Fruit fly (Drosophila melanogaster): ENCODE measurements around the gene CG14110.

CG14110 gene

dm6 chr3L:13409809-13410521, 25.4 kb downstream of the CG14110 start:
- no peak for TF ChIP-seq CG17801 (GFP tag; optimal IDR thresholded peaks at IDR 0.05; ENCODE audit: partially characterized antibody)

dm6 chr3L:13410999-13411398, 26.4 kb downstream of the CG14110 start:
- no peak for TF ChIP-seq CG17801 (GFP tag; optimal IDR thresholded peaks at IDR 0.05; ENCODE audit: partially characterized antibody)

dm6 chr3L:13412200-13412885, 27.8 kb downstream of the CG14110 start, which contains the start of the genes CG10222 and flr:
CG10222 (minus strand) TSS chr3L:13412453.
flr (plus strand) TSS chr3L:13412843.
- TF ChIP-seq CG17801 (GFP tag; optimal IDR thresholded peaks at IDR 0.05; ENCODE audit: partially characterized antibody) = no peak

- TF ChIP-seq CG17801 (GFP tag; optimal IDR thresholded peaks at IDR 0.05; ENCODE audit: partially characterized antibody) = no peak
These were observed 28.3 kb downstream of the CG14110 start for dm6 chr3L:13412886-13413224.

dm6 chr3L:13420212-13420611, 35.6 kb downstream of the CG14110 start:
- no peak for TF ChIP-seq CG17801 (GFP tag; optimal IDR thresholded peaks at IDR 0.05; ENCODE audit: partially characterized antibody)

- TF ChIP-seq CG17801 (GFP tag; optimal IDR thresholded peaks at IDR 0.05; ENCODE audit: partially characterized antibody) = no peak
These were observed 37.7 kb downstream of the CG14110 start, which contains the start of gene CG32121 for dm6 chr3L:13422286-13422787. CG32121 (minus strand) TSS chr3L:13422336.

- TF ChIP-seq CG17801 (GFP tag; optimal IDR thresholded peaks at IDR 0.05; ENCODE audit: partially characterized antibody) = no peak
These were observed 39.5 kb downstream of the CG14110 start, which contains the start of gene CG33263 for dm6 chr3L:13424068-13424467. CG33263 (minus strand) TSS chr3L:13424168.

dm6 chr3L:13425571-13425970, 41.0 kb downstream of the CG14110 start, which contains the start of gene CG14106:
CG14106 (minus strand) TSS chr3L:13425671.
- no peak for TF ChIP-seq CG17801 (GFP tag; optimal IDR thresholded peaks at IDR 0.05; ENCODE audit: partially characterized antibody)

- TF ChIP-seq CG17801 (GFP tag; optimal IDR thresholded peaks at IDR 0.05; ENCODE audit: partially characterized antibody) = no peak
These were observed 42.0 kb downstream of the CG14110 start, which contains the start of gene CG14105 for dm6 chr3L:13426573-13426972. CG14105 (minus strand) TSS chr3L:13426673.

- TF ChIP-seq CG17801 (GFP tag; optimal IDR thresholded peaks at IDR 0.05; ENCODE audit: partially characterized antibody) = no peak
These were observed 45.6 kb downstream of the CG14110 start for dm6 chr3L:13430171-13430570.

dm6 chr3L:13432791-13433190, 48.2 kb downstream of the CG14110 start:
- TF ChIP-seq CG17801 (GFP tag; optimal IDR thresholded peaks at IDR 0.05; ENCODE audit: partially characterized antibody) = no peak

dm6 chr3L:13433522-13433921, 48.9 kb downstream of the CG14110 start:
- no peak for TF ChIP-seq CG17801 (GFP tag; optimal IDR thresholded peaks at IDR 0.05; ENCODE audit: partially characterized antibody)

dm6 chr3L:13435170-13435727, 50.7 kb downstream of the CG14110 start, which contains the start of gene CG10713:
CG10713 (minus strand) TSS chr3L:13435229.
- TF ChIP-seq CG17801 (GFP tag; optimal IDR thresholded peaks at IDR 0.05; ENCODE audit: partially characterized antibody) = no peak
